Worm (Caenorhabditis elegans) whole organism, L4 larva: Measurements from ENCODE around the gene F56H9.2.

ENCODE experiments used
- F10B5.3 ChIP-seq: sonication (generic microtip); optimal IDR thresholded peaks from 2 replicates; lab custom pipeline; 2016; ENCODE audit warnings: mild to moderate bottlenecking, missing genetic modification characterization, missing compliant biosample characterization
- F37D6.2 ChIP-seq: sonication (generic microtip); optimal IDR thresholded peaks from 2 replicates; lab custom pipeline; 2016; ENCODE audit warnings: mild to moderate bottlenecking, missing genetic modification characterization, missing compliant biosample characterization
- T20F7.1 ChIP-seq: fragments of 200-800 bp; sonication (Bioruptor generic); optimal IDR thresholded peaks from 2 replicates; lab custom pipeline; 2018; ENCODE audit warnings: mild to moderate bottlenecking, missing genetic modification characterization, missing compliant biosample characterization
- T26A8.4 ChIP-seq: fragments of 200-800 bp; sonication (Bioruptor generic); IDR thresholded peaks from 2 replicates; pipeline ENCODE4 v1.3.6; 2022; ENCODE audit warnings: missing genetic modification characterization, missing compliant biosample characterization
- Y48G9A.11 ChIP-seq: fragments of 200-800 bp; sonication (Bioruptor generic); IDR thresholded peaks from 2 replicates; pipeline ENCODE4 v1.3.6; 2022; ENCODE audit warnings: missing genetic modification reagents, missing genetic modification characterization, missing compliant biosample characterization
- ZK337.2 ChIP-seq: fragments of 200-800 bp; sonication (Bioruptor generic); IDR thresholded peaks from 2 replicates; pipeline ENCODE4 v1.3.6; 2022; ENCODE audit warnings: missing genetic modification reagents, missing genetic modification characterization, missing compliant biosample characterization
- aha-1 ChIP-seq: fragments of 150-350 bp; peaks from one replicate; lab custom pipeline; 2014; ENCODE audit warnings: missing biosample characterization, missing genetic modification characterization
- aly-2 ChIP-seq: sonication (generic microtip); optimal IDR thresholded peaks from 2 replicates; lab custom pipeline; 2018; ENCODE audit warnings: missing biosample characterization, missing genetic modification characterization
- attf-4 ChIP-seq: sonication (generic microtip); optimal IDR thresholded peaks from 3 replicates; lab custom pipeline; 2017; ENCODE audit warnings: missing biosample characterization, missing genetic modification characterization
- ceh-20 ChIP-seq: fragments of 200-800 bp; sonication (Bioruptor generic); IDR thresholded peaks from 2 replicates; pipeline ENCODE4 v1.3.6; 2022; ENCODE audit warnings: missing genetic modification reagents, missing genetic modification characterization, missing compliant biosample characterization
- ceh-28 ChIP-seq: fragments of 150-350 bp; optimal IDR thresholded peaks from 2 replicates; lab custom pipeline; 2014; ENCODE audit warnings: missing biosample characterization, missing genetic modification reagents, missing genetic modification characterization
- ceh-32 ChIP-seq: sonication (generic microtip); optimal IDR thresholded peaks from 2 replicates; lab custom pipeline; 2016; ENCODE audit warnings: mild to moderate bottlenecking, missing genetic modification characterization, missing compliant biosample characterization; ENCODE audit not compliant: poor library complexity
- ceh-44 ChIP-seq: fragments of 200-800 bp; sonication (Bioruptor generic); IDR thresholded peaks from 2 replicates; pipeline ENCODE4 v1.3.6; 2022; ENCODE audit warnings: missing genetic modification reagents, missing genetic modification characterization, missing compliant biosample characterization
- ceh-62 ChIP-seq: sonication (generic microtip); optimal IDR thresholded peaks from 2 replicates; lab custom pipeline; 2017; ENCODE audit warnings: missing biosample characterization, missing genetic modification characterization
- ceh-82 ChIP-seq: sonication (generic microtip); optimal IDR thresholded peaks from 2 replicates; lab custom pipeline; 2017; ENCODE audit warnings: missing biosample characterization, missing genetic modification characterization
- ces-1 ChIP-seq: fragments of 150-350 bp; sonication (generic microtip); optimal IDR thresholded peaks from 4 replicates; lab custom pipeline; 2014; ENCODE audit warnings: missing biosample characterization, missing genetic modification reagents, missing genetic modification characterization
- daf-12 ChIP-seq: fragments of 150-350 bp; optimal IDR thresholded peaks from 2 replicates; lab custom pipeline; 2014; ENCODE audit warnings: missing biosample characterization, missing genetic modification reagents, missing genetic modification characterization
- daf-19 ChIP-seq: fragments of 200-800 bp; sonication (Bioruptor generic); conservative IDR thresholded peaks from 2 replicates; pipeline ENCODE4 v1.3.6; 2022; ENCODE audit warnings: missing genetic modification characterization, missing compliant biosample characterization
- dmd-8 ChIP-seq: fragments of 200-800 bp; sonication (Bioruptor generic); IDR thresholded peaks from 2 replicates; pipeline ENCODE4 v1.3.6; 2022; ENCODE audit warnings: missing genetic modification characterization, missing compliant biosample characterization
- dpl-1 ChIP-seq: fragments of 150-350 bp; optimal IDR thresholded peaks from 2 replicates; lab custom pipeline; 2014; ENCODE audit warnings: missing biosample characterization, missing genetic modification reagents, missing genetic modification characterization
- dve-1 ChIP-seq: sonication (generic microtip); optimal IDR thresholded peaks from 2 replicates; lab custom pipeline; 2017; ENCODE audit warnings: antibody characterized with exemption, mild to moderate bottlenecking, missing genetic modification characterization, missing compliant biosample characterization; ENCODE audit not compliant: insufficient read depth
- fkh-10 ChIP-seq: fragments of 150-350 bp; optimal IDR thresholded peaks from 2 replicates; lab custom pipeline; 2014; ENCODE audit warnings: missing biosample characterization, missing genetic modification reagents, missing genetic modification characterization
- fos-1 ChIP-seq: fragments of 150-350 bp; optimal IDR thresholded peaks from 2 replicates; lab custom pipeline; 2014; ENCODE audit warnings: missing biosample characterization, missing genetic modification characterization
- hlh-11 ChIP-seq: fragments of 200-800 bp; sonication (Bioruptor generic); optimal IDR thresholded peaks from 2 replicates; lab custom pipeline; 2018; ENCODE audit warnings: mild to moderate bottlenecking, missing genetic modification characterization, missing compliant biosample characterization
- hlh-30 ChIP-seq: sonication (generic microtip); optimal IDR thresholded peaks from 2 replicates; lab custom pipeline; 2017; ENCODE audit warnings: antibody characterized with exemption, mild to moderate bottlenecking, missing genetic modification characterization, missing compliant biosample characterization; ENCODE audit not compliant: insufficient read depth
- hmg-1.1 ChIP-seq: fragments of 200-800 bp; sonication (Bioruptor generic); IDR thresholded peaks from 2 replicates; pipeline ENCODE4 v1.3.6; 2022; ENCODE audit warnings: missing genetic modification reagents, missing genetic modification characterization, missing compliant biosample characterization
- jun-1 ChIP-seq: fragments of 150-350 bp; optimal IDR thresholded peaks from 2 replicates; lab custom pipeline; 2014; ENCODE audit warnings: missing biosample characterization, missing genetic modification reagents, missing genetic modification characterization
- lin-1 ChIP-seq: fragments of 200-800 bp; sonication (Bioruptor generic); IDR thresholded peaks from 2 replicates; pipeline ENCODE4 v1.3.6; 2022; ENCODE audit warnings: missing genetic modification reagents, missing genetic modification characterization, missing compliant biosample characterization
- lin-15B ChIP-seq: fragments of 150-350 bp; sonication (generic microtip); optimal IDR thresholded peaks from 3 replicates; lab custom pipeline; 2014; ENCODE audit warnings: missing biosample characterization, missing genetic modification characterization
- lin-39 ChIP-seq: fragments of 150-350 bp; optimal IDR thresholded peaks from 2 replicates; lab custom pipeline; 2014; ENCODE audit warnings: missing biosample characterization, missing genetic modification reagents, missing genetic modification characterization
- lsy-2 ChIP-seq, 2 experiments: fragments of 150-350 bp in 1 of 2; sonication (generic microtip) in 1 of 2; optimal IDR thresholded peaks; 2 replicates each; lab custom pipeline; 2014 to 2017; ENCODE audit warnings: missing biosample characterization in 2 of 2, missing genetic modification characterization in 2 of 2
- madf-9 ChIP-seq: fragments of 200-800 bp; sonication (Bioruptor generic); conservative IDR thresholded peaks from 2 replicates; pipeline ENCODE4 v1.3.6; 2022; ENCODE audit warnings: missing genetic modification reagents, missing genetic modification characterization, missing compliant biosample characterization
- mep-1 ChIP-seq: fragments of 150-350 bp; sonication (generic microtip); optimal IDR thresholded peaks from 3 replicates; lab custom pipeline; 2014; ENCODE audit warnings: missing biosample characterization, missing genetic modification characterization
- mxl-2 ChIP-seq: fragments of 200-800 bp; sonication (Bioruptor generic); conservative IDR thresholded peaks from 2 replicates; pipeline ENCODE4 v1.3.6; 2022; ENCODE audit warnings: missing genetic modification reagents, missing genetic modification characterization, missing compliant biosample characterization
- mxl-3 ChIP-seq: fragments of 200-800 bp; sonication (Bioruptor generic); optimal IDR thresholded peaks from 2 replicates; lab custom pipeline; 2018; ENCODE audit warnings: mild to moderate bottlenecking, missing genetic modification characterization, missing compliant biosample characterization
- nhr-10 ChIP-seq: fragments of 150-350 bp; optimal IDR thresholded peaks from 2 replicates; lab custom pipeline; 2014; ENCODE audit warnings: missing biosample characterization, missing genetic modification characterization
- nhr-102 ChIP-seq: sonication (generic microtip); optimal IDR thresholded peaks from 2 replicates; lab custom pipeline; 2016; ENCODE audit warnings: mild to moderate bottlenecking, missing genetic modification characterization, moderate library complexity, missing compliant biosample characterization
- nhr-11 ChIP-seq: fragments of 150-350 bp; optimal IDR thresholded peaks from 2 replicates; lab custom pipeline; 2014; ENCODE audit warnings: missing biosample characterization, missing genetic modification characterization
- nhr-237 ChIP-seq: sonication (generic microtip); optimal IDR thresholded peaks from 2 replicates; lab custom pipeline; 2017; ENCODE audit warnings: missing biosample characterization, missing genetic modification characterization
- nhr-28 ChIP-seq: fragments of 150-350 bp; optimal IDR thresholded peaks from 2 replicates; lab custom pipeline; 2014; ENCODE audit warnings: missing biosample characterization, missing genetic modification characterization
- nhr-48 ChIP-seq: sonication (generic microtip); optimal IDR thresholded peaks from 2 replicates; lab custom pipeline; 2016; ENCODE audit warnings: mild to moderate bottlenecking, missing genetic modification characterization, missing compliant biosample characterization
- pha-4 ChIP-seq, 2 experiments: fragments of 150-350 bp in 1 of 2; fragments of 200-800 bp in 1 of 2; sonication (Bioruptor generic) in 1 of 2; IDR thresholded peaks in 1 of 2; optimal IDR thresholded peaks in 1 of 2; 2 replicates each; pipeline versions ENCODE4 v1.3.6 to Lab custom; 2014 to 2022; ENCODE audit warnings: missing genetic modification characterization in 2 of 2, missing genetic modification reagents in 2 of 2, missing biosample characterization in 1 of 2, missing compliant biosample characterization in 1 of 2
- pqm-1 ChIP-seq: sonication (generic microtip); optimal IDR thresholded peaks from 2 replicates; lab custom pipeline; 2017; ENCODE audit warnings: missing biosample characterization, missing genetic modification characterization
- rbr-2 ChIP-seq: sonication (generic microtip); optimal IDR thresholded peaks from 2 replicates; lab custom pipeline; 2016; ENCODE audit warnings: missing genotype, missing genetic modification characterization, missing compliant biosample characterization
- skn-1 ChIP-seq: fragments of 150-350 bp; optimal IDR thresholded peaks from 2 replicates; lab custom pipeline; 2014; ENCODE audit warnings: missing biosample characterization, missing genetic modification characterization
- snpc-1.2 ChIP-seq: fragments of 200-800 bp; sonication (Bioruptor generic); IDR thresholded peaks from 2 replicates; pipeline ENCODE4 v1.3.6; 2022; ENCODE audit warnings: missing genetic modification reagents, missing genetic modification characterization, missing compliant biosample characterization
- snpc-4 ChIP-seq: fragments of 150-350 bp; optimal IDR thresholded peaks from 2 replicates; lab custom pipeline; 2014; ENCODE audit warnings: missing biosample characterization, missing genetic modification characterization
- spr-3 ChIP-seq: fragments of 200-800 bp; sonication (Bioruptor generic); optimal IDR thresholded peaks from 2 replicates; lab custom pipeline; 2018; ENCODE audit warnings: mild to moderate bottlenecking, missing genetic modification characterization, missing compliant biosample characterization
- unc-62 ChIP-seq, 3 experiments: fragments of 150-350 bp in 1 of 3; sonication (generic microtip); optimal IDR thresholded peaks in 2 of 3; peaks in 1 of 3; 1 replicate in 1 of 3; 2 replicates in 2 of 3; lab custom pipeline; 2014 to 2017; ENCODE audit warnings: missing biosample characterization in 3 of 3, missing genetic modification characterization in 3 of 3, missing genetic modification reagents in 3 of 3, missing genotype in 1 of 3
- zip-11 ChIP-seq: fragments of 200-800 bp; sonication (Bioruptor generic); IDR thresholded peaks from 2 replicates; pipeline ENCODE4 v1.3.6; 2022; ENCODE audit warnings: missing genetic modification characterization, missing compliant biosample characterization
- ztf-11 ChIP-seq: fragments of 150-350 bp; optimal IDR thresholded peaks from 2 replicates; lab custom pipeline; 2014; ENCODE audit warnings: missing biosample characterization, missing genetic modification characterization
- ztf-7 ChIP-seq: fragments of 150-350 bp; optimal IDR thresholded peaks from 2 replicates; lab custom pipeline; 2014; ENCODE audit warnings: missing biosample characterization, missing genetic modification characterization

The F56H9.2 gene

DNA sequence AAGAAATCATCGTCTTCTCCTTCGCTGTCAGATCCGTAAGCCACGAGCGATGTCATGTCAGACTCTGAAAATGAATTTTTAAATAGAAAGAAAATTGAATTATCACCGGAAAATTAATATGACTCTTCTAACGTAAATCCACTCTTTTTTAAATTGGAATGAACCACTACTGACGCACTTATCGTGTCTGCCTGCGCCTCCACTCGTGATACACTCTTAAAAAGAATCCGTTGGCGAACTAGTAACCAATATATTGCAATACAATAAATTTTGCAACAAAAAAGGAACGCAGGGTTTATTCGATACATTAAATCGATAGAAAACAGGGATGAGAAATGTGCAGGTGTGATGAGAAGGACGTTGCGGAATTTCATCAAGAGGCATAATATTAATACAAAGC lies 22.0 kb downstream of the F56H9.2 start, which contains the start of gene ccch-3:
ccch-3 (minus strand) TSS at position 262 of the 400 bp plus-strand sequence.
- TF ChIP-seq Y48G9A.11 (GFP tag; lab: Robert Waterston, UW) (no peak; the same call in 1 of the 2 replicates), dmd-8 (GFP tag; lab: Robert Waterston, UW) (0 out of 2 replicates have a peak, but pooled peaks have one; percentile 42), dpl-1 (GFP tag; lab: Kevin White, UChicago) (peak; percentile 70), lin-15B (tag; lab: Kevin White, UChicago) (no peak), jun-1 (no peak), ZK337.2 (no peak), ceh-82 (tag; lab: Kevin White, UChicago) (no peak), nhr-48 (tag; lab: Kevin White, UChicago) (no peak), ztf-7 (tag; lab: Kevin White, UChicago) (no peak), ceh-28 (tag; lab: Kevin White, UChicago) (no peak), hmg-1.1 (GFP tag; lab: Robert Waterston, UW) (peak; percentile 52; the same call in 1 of the 2 replicates), F37D6.2 (no peak), F10B5.3 (no peak), lsy-2 (tag; optimal IDR thresholded peaks at IDR 0.05; lab: Kevin White, UChicago) (peak in 1 of 2 experiments; percentile 86), mxl-2 (GFP tag; lab: Robert Waterston, UW) (no peak), lin-39 (tag; lab: Kevin White, UChicago) (no peak), ztf-11 (tag; lab: Kevin White, UChicago) (no peak), nhr-102 (peak; percentile 35), aly-2 (no peak), daf-19 (0 out of 2 replicates have a peak, but pooled peaks have one; percentile 18), zip-11 (GFP tag; lab: Robert Waterston, UW) (no peak), skn-1 (tag; lab: Kevin White, UChicago) (no peak), madf-9 (GFP tag; lab: Robert Waterston, UW) (no peak), daf-12 (tag; lab: Kevin White, UChicago) (no peak), fkh-10 (GFP tag; lab: Kevin White, UChicago) (peak; percentile 36), ces-1 (GFP tag; lab: Kevin White, UChicago) (no peak), dve-1 (tag; lab: Kevin White, UChicago) (peak; percentile 77), snpc-1.2 (GFP tag; lab: Robert Waterston, UW) (peak; percentile 63; the same call in 1 of the 2 replicates), spr-3 (GFP tag; lab: Kevin White, UChicago) (no peak), snpc-4 (tag; lab: Kevin White, UChicago) (no peak), pha-4 (GFP tag; IDR thresholded peaks at IDR 0.05; lab: Robert Waterston, UW) (peak; percentile 65; the same call in 1 of the 2 replicates), pha-4 (tag; optimal IDR thresholded peaks at IDR 0.05; lab: Kevin White, UChicago) (no peak), mep-1 (tag; lab: Kevin White, UChicago) (peak; percentile 78), nhr-11 (peak; percentile 51), hlh-30 (peak; percentile 86), unc-62 (GFP tag; optimal IDR thresholded peaks at IDR 0.05 in 1 of 2; lab: Kevin White, UChicago) (no peak), unc-62 (tag; optimal IDR thresholded peaks at IDR 0.05; lab: Kevin White, UChicago) (no peak), T26A8.4 (GFP tag; lab: Robert Waterston, UW) (no peak), pqm-1 (tag; lab: Kevin White, UChicago) (no peak), ceh-44 (GFP tag; lab: Robert Waterston, UW) (no peak), hlh-11 (tag; lab: Kevin White, UChicago) (peak; percentile 50), lin-1 (no peak), mxl-3 (GFP tag; lab: Kevin White, UChicago) (peak; percentile 33), ceh-32 (tag; lab: Kevin White, UChicago) (no peak), attf-4 (no peak), T20F7.1 (GFP tag; lab: Kevin White, UChicago) (peak; percentile 81), ceh-20 (GFP tag; lab: Robert Waterston, UW) (no peak), fos-1 (tag; lab: Kevin White, UChicago) (no peak), rbr-2 (peak; percentile 70), nhr-10 (tag; lab: Kevin White, UChicago) (no peak), nhr-28 (tag; lab: Kevin White, UChicago) (peak; percentile 56), aha-1 (tag; lab: Kevin White, UChicago) (no peak), nhr-237 (tag; lab: Kevin White, UChicago) (no peak), ceh-62 (no peak)
